Fruit fly (Drosophila melanogaster) whole organism, embryonic: ENCODE measurements around the gene bor.

ENCODE experiments used
- CG10543 ChIP-seq: fragments of 200-800 bp; sonication (Bioruptor generic); optimal IDR thresholded peaks from 3 replicates; lab custom pipeline; 2017; ENCODE audit warnings: missing biosample characterization, mild to moderate bottlenecking, missing genetic modification characterization, moderate library complexity
- CG10979 ChIP-seq: fragments of 200-800 bp; sonication (Bioruptor generic); optimal IDR thresholded peaks from 2 replicates; lab custom pipeline; 2018; ENCODE audit warnings: missing biosample characterization, mild to moderate bottlenecking, missing genetic modification characterization, moderate library complexity
- CG12155 ChIP-seq: fragments of 200-800 bp; sonication (Bioruptor generic); optimal IDR thresholded peaks from 3 replicates; lab custom pipeline; 2016; ENCODE audit warnings: missing biosample characterization, missing genetic modification characterization
- CG12219 ChIP-seq: fragments of 200-800 bp; sonication (Bioruptor generic); optimal IDR thresholded peaks from 3 replicates; lab custom pipeline; 2018; ENCODE audit warnings: missing biosample characterization, mild to moderate bottlenecking, missing genetic modification characterization
- CG12391 ChIP-seq: fragments of 200-800 bp; sonication (Bioruptor generic); optimal IDR thresholded peaks from 3 replicates; lab custom pipeline; 2018; ENCODE audit warnings: missing biosample characterization, mild to moderate bottlenecking, missing genetic modification characterization, moderate library complexity
- CG12769 ChIP-seq: fragments of 200-800 bp; sonication (Bioruptor generic); optimal IDR thresholded peaks from 2 replicates; lab custom pipeline; 2019; ENCODE audit warnings: missing biosample characterization, mild to moderate bottlenecking, missing genetic modification characterization, moderate library complexity
- CG13287 ChIP-seq: fragments of 200-800 bp; sonication (Bioruptor generic); IDR thresholded peaks from 2 replicates; pipeline ENCODE4 v1.3.6; 2022; ENCODE audit warnings: missing biosample characterization, missing genetic modification characterization; ENCODE audit not compliant: partially characterized antibody
- CG15073 ChIP-seq: fragments of 200-800 bp; sonication (Bioruptor generic); optimal IDR thresholded peaks from 2 replicates; lab custom pipeline; 2016; ENCODE audit warnings: missing biosample characterization, missing genetic modification characterization
- CG17361 ChIP-seq: fragments of 200-800 bp; sonication (Bioruptor generic); IDR thresholded peaks from 3 replicates; pipeline ENCODE4 v1.3.6; 2022; ENCODE audit warnings: missing biosample characterization, missing genetic modification characterization
- CG18476 ChIP-seq: fragments of 200-800 bp; sonication (Bioruptor generic); optimal IDR thresholded peaks from 2 replicates; lab custom pipeline; 2016; ENCODE audit warnings: missing biosample characterization, mild to moderate bottlenecking, missing genetic modification characterization
- CG30431 ChIP-seq: fragments of 200-800 bp; sonication (Bioruptor generic); optimal IDR thresholded peaks from 2 replicates; lab custom pipeline; 2017; ENCODE audit warnings: missing biosample characterization, missing genetic modification characterization
- CG3281 ChIP-seq: fragments of 200-800 bp; sonication (Bioruptor generic); optimal IDR thresholded peaks from 3 replicates; lab custom pipeline; 2017; ENCODE audit warnings: missing biosample characterization, mild to moderate bottlenecking, missing genetic modification characterization
- CG34422 ChIP-seq: fragments of 200-800 bp; sonication (Bioruptor generic); IDR thresholded peaks from 3 replicates; pipeline ENCODE4 v1.3.6; 2022; ENCODE audit warnings: missing biosample characterization, missing genetic modification characterization
- CG7556 ChIP-seq: fragments of 200-800 bp; sonication (Bioruptor generic); optimal IDR thresholded peaks from 2 replicates; lab custom pipeline; 2017; ENCODE audit warnings: missing biosample characterization, mild to moderate bottlenecking, missing genetic modification characterization
- CG7786 ChIP-seq: fragments of 200-800 bp; sonication (Bioruptor generic); optimal IDR thresholded peaks from 2 replicates; lab custom pipeline; 2016; ENCODE audit warnings: missing biosample characterization, missing genetic modification characterization
- CG7928 ChIP-seq: fragments of 200-800 bp; sonication (Bioruptor generic); optimal IDR thresholded peaks from 2 replicates; lab custom pipeline; 2017; ENCODE audit warnings: missing biosample characterization, mild to moderate bottlenecking, missing genetic modification characterization
- CG8089 ChIP-seq: fragments of 200-800 bp; sonication (Bioruptor generic); optimal IDR thresholded peaks from 3 replicates; lab custom pipeline; 2016; ENCODE audit warnings: missing biosample characterization, missing genetic modification characterization
- CG9797 ChIP-seq: fragments of 200-800 bp; sonication (Bioruptor generic); optimal IDR thresholded peaks from 3 replicates; lab custom pipeline; 2018; ENCODE audit warnings: missing biosample characterization, mild to moderate bottlenecking, missing genetic modification characterization
- D19A ChIP-seq: fragments of 200-800 bp; optimal IDR thresholded peaks from 3 replicates; lab custom pipeline; 2019; ENCODE audit warnings: missing biosample characterization, mild to moderate bottlenecking, missing genetic modification characterization, moderate library complexity
- Doc3 ChIP-seq: fragments of 200-800 bp; sonication (Bioruptor generic); IDR thresholded peaks from 3 replicates; pipeline ENCODE4 v1.3.6; 2022; ENCODE audit warnings: missing biosample characterization, missing genetic modification characterization; ENCODE audit not compliant: partially characterized antibody
- GATAe ChIP-seq: fragments of 200-800 bp; sonication (Bioruptor generic); conservative IDR thresholded peaks from 2 replicates; pipeline ENCODE4 v1.3.6; 2022; ENCODE audit warnings: missing biosample characterization, missing genetic modification characterization
- Hey ChIP-seq: fragments of 200-800 bp; sonication (Bioruptor generic); optimal IDR thresholded peaks from 3 replicates; lab custom pipeline; 2018; ENCODE audit warnings: missing biosample characterization, mild to moderate bottlenecking, missing genetic modification characterization
- Hmr ChIP-seq: fragments of 200-800 bp; sonication (Bioruptor generic); optimal IDR thresholded peaks from 3 replicates; lab custom pipeline; 2017; ENCODE audit warnings: mild to moderate bottlenecking, missing biosample characterization, missing genetic modification reagents, missing genetic modification characterization
- Hmx ChIP-seq: fragments of 200-800 bp; sonication (Bioruptor generic); optimal IDR thresholded peaks from 2 replicates; lab custom pipeline; 2016; ENCODE audit warnings: missing biosample characterization, missing genetic modification characterization
- Hsf ChIP-seq: fragments of 200-800 bp; sonication (Bioruptor generic); optimal IDR thresholded peaks from 3 replicates; lab custom pipeline; 2016; ENCODE audit warnings: missing biosample characterization, missing genetic modification characterization
- MBD-R2 ChIP-seq: fragments of 200-800 bp; sonication (Bioruptor generic); IDR thresholded peaks from 2 replicates; pipeline ENCODE4 v1.3.6; 2022; ENCODE audit warnings: missing biosample characterization, missing genetic modification characterization
- MESR4 ChIP-seq: fragments of 200-800 bp; sonication (Bioruptor generic); optimal IDR thresholded peaks from 2 replicates; lab custom pipeline; 2018; ENCODE audit warnings: missing biosample characterization, mild to moderate bottlenecking, missing genetic modification characterization, moderate library complexity
- NfI ChIP-seq: fragments of 200-800 bp; sonication (Bioruptor generic); optimal IDR thresholded peaks from 3 replicates; lab custom pipeline; 2018; ENCODE audit warnings: missing biosample characterization, mild to moderate bottlenecking, missing genetic modification characterization, moderate library complexity
- Sry-β ChIP-seq: fragments of 200-800 bp; sonication (Bioruptor generic); optimal IDR thresholded peaks from 2 replicates; lab custom pipeline; 2018; ENCODE audit warnings: missing biosample characterization, mild to moderate bottlenecking, missing genetic modification characterization, moderate library complexity
- Sry-δ ChIP-seq: fragments of 200-800 bp; sonication (Bioruptor generic); optimal IDR thresholded peaks from 2 replicates; lab custom pipeline; 2016; ENCODE audit warnings: missing biosample characterization, missing genetic modification characterization
- Vsx1 ChIP-seq: fragments of 200-800 bp; sonication (Bioruptor generic); optimal IDR thresholded peaks from 2 replicates; lab custom pipeline; 2017; ENCODE audit warnings: missing biosample characterization, mild to moderate bottlenecking, missing genetic modification characterization, missing genetic modification reagents
- ap ChIP-seq: fragments of 200-800 bp; sonication (Bioruptor generic); IDR thresholded peaks from 2 replicates; pipeline ENCODE4 v1.3.6; 2022; ENCODE audit warnings: missing biosample characterization, missing genetic modification characterization
- bab2 ChIP-seq: fragments of 200-800 bp; sonication (Bioruptor generic); optimal IDR thresholded peaks from 2 replicates; lab custom pipeline; 2016; ENCODE audit warnings: missing biosample characterization, missing genetic modification characterization
- bcd ChIP-seq: fragments of 200-800 bp; sonication (Bioruptor generic); optimal IDR thresholded peaks from 2 replicates; lab custom pipeline; 2017; ENCODE audit warnings: missing biosample characterization, mild to moderate bottlenecking, missing genetic modification characterization
- cad ChIP-seq: fragments of >200 bp; optimal IDR thresholded peaks from 2 replicates; lab custom pipeline; 2017; ENCODE audit warnings: missing biosample characterization, missing genetic modification characterization
- chm ChIP-seq: fragments of 200-800 bp; sonication (Bioruptor generic); IDR thresholded peaks from 2 replicates; pipeline ENCODE4 v1.3.6; 2022; ENCODE audit warnings: missing biosample characterization, missing genetic modification characterization
- crol ChIP-seq: fragments of 200-800 bp; sonication (Bioruptor generic); IDR thresholded peaks from 2 replicates; pipeline ENCODE4 v1.3.6; 2022; ENCODE audit warnings: missing biosample characterization, missing genetic modification characterization
- gsb-n ChIP-seq: fragments of 200-800 bp; sonication (Bioruptor generic); optimal IDR thresholded peaks from 3 replicates; lab custom pipeline; 2018; ENCODE audit warnings: missing biosample characterization, mild to moderate bottlenecking, missing genetic modification characterization
- onecut ChIP-seq: fragments of 200-800 bp; sonication (Bioruptor generic); IDR thresholded peaks from 2 replicates; pipeline ENCODE4 v1.3.6; 2022; ENCODE audit warnings: missing biosample characterization, missing genetic modification characterization
- pb ChIP-seq: fragments of 200-800 bp; sonication (Bioruptor generic); optimal IDR thresholded peaks from 3 replicates; lab custom pipeline; 2016; ENCODE audit warnings: missing biosample characterization, missing genetic modification characterization
- pnt ChIP-seq: fragments of 200-800 bp; sonication (Bioruptor generic); optimal IDR thresholded peaks from 3 replicates; lab custom pipeline; 2016; ENCODE audit warnings: missing biosample characterization, missing genetic modification characterization
- salm ChIP-seq: fragments of 200-800 bp; sonication (Bioruptor generic); optimal IDR thresholded peaks from 2 replicates; lab custom pipeline; 2018; ENCODE audit warnings: missing biosample characterization, mild to moderate bottlenecking, missing genetic modification characterization
- seq ChIP-seq: fragments of 200-800 bp; sonication (Bioruptor generic); IDR thresholded peaks from 2 replicates; pipeline ENCODE4 v1.3.6; 2022; ENCODE audit warnings: missing biosample characterization, missing genetic modification characterization
- stc ChIP-seq: fragments of 200-800 bp; sonication (Bioruptor generic); IDR thresholded peaks from 2 replicates; pipeline ENCODE4 v1.3.6; 2022; ENCODE audit warnings: missing biosample characterization, missing genetic modification characterization
- tio ChIP-seq: fragments of 200-800 bp; sonication (Bioruptor generic); optimal IDR thresholded peaks from 2 replicates; lab custom pipeline; 2017; ENCODE audit warnings: missing biosample characterization, missing genetic modification characterization, inconsistent platforms
- ttk ChIP-seq: fragments of 200-800 bp; sonication (Bioruptor generic); IDR thresholded peaks from 2 replicates; pipeline ENCODE4 v2.1.2; 2022; ENCODE audit warnings: missing biosample characterization, missing genetic modification characterization
- unpg ChIP-seq: fragments of 200-800 bp; sonication (Bioruptor generic); optimal IDR thresholded peaks from 3 replicates; lab custom pipeline; 2018; ENCODE audit warnings: missing biosample characterization, mild to moderate bottlenecking, missing genetic modification characterization, moderate library complexity
- vfl ChIP-seq: fragments of 200-800 bp; sonication (Bioruptor generic); optimal IDR thresholded peaks from 2 replicates; lab custom pipeline; 2016; ENCODE audit warnings: missing biosample characterization, missing genetic modification characterization
- zen ChIP-seq: fragments of 200-800 bp; sonication (Bioruptor generic); optimal IDR thresholded peaks from 3 replicates; lab custom pipeline; 2018; ENCODE audit warnings: missing biosample characterization, mild to moderate bottlenecking, missing genetic modification characterization, moderate library complexity

The bor gene

dm6 chr3R:16236713-16237641 is 26.9 kb downstream of the bor start (continued):
- TF ChIP-seq CG8089 (GFP tag; lab: Kevin White, UChicago), result peak; percentile 69
- peak; percentile 98 for TF ChIP-seq CG7556 (GFP tag; lab: Kevin White, UChicago)
- peak; percentile 84 for TF ChIP-seq CG15073
- peak; percentile 88 for TF ChIP-seq bab2 (GFP tag; lab: Kevin White, UChicago)
- TF ChIP-seq seq (GFP tag; lab: Robert Waterston, UW), result no peak
- TF ChIP-seq ttk, result no peak
- TF ChIP-seq CG3281 (GFP tag; lab: Kevin White, UChicago), result peak; percentile 98
- peak; percentile 88 for TF ChIP-seq Vsx1
- TF ChIP-seq CG12769 (tag; lab: Kevin White, UChicago), result peak; percentile 99
- peak; percentile 95 for TF ChIP-seq zen
- no peak for TF ChIP-seq stc (GFP tag; lab: Robert Waterston, UW)
- peak; percentile 84 for TF ChIP-seq Hsf (GFP tag; lab: Kevin White, UChicago)
- peak; percentile 97 for TF ChIP-seq NfI
- peak; percentile 94 for TF ChIP-seq onecut (GFP tag; lab: Robert Waterston, UW)
- peak; percentile 99 for TF ChIP-seq CG12391 (tag; lab: Kevin White, UChicago)
- peak; percentile 49 for TF ChIP-seq Hmx
- TF ChIP-seq Doc3 (GFP tag; lab: Robert Waterston, UW), result no peak
- peak; percentile 99 for TF ChIP-seq unpg
- TF ChIP-seq bcd (GFP tag; lab: Kevin White, UChicago), result peak; percentile 97
- no peak for TF ChIP-seq crol (GFP tag; lab: Robert Waterston, UW)
- peak; percentile 98 for TF ChIP-seq Hmr
- peak; percentile 92 for TF ChIP-seq CG30431
- peak; percentile 97 for TF ChIP-seq D19A (tag; lab: Kevin White, UChicago)
- peak; percentile 65 for TF ChIP-seq Sry-β (GFP tag; lab: Kevin White, UChicago)
- no peak for TF ChIP-seq CG34422 (GFP tag; lab: Robert Waterston, UW)
- TF ChIP-seq tio (GFP tag; lab: Kevin White, UChicago), result peak; percentile 96
- TF ChIP-seq pnt (GFP tag; lab: Kevin White, UChicago), result peak; percentile 79
- peak; percentile 59 for TF ChIP-seq pb (GFP tag; lab: Kevin White, UChicago)
- TF ChIP-seq Sry-δ (GFP tag; lab: Kevin White, UChicago), result no peak
- no peak for TF ChIP-seq chm (GFP tag; lab: Robert Waterston, UW)
- peak; percentile 97 for TF ChIP-seq CG10543 (GFP tag; lab: Kevin White, UChicago)
- no peak for TF ChIP-seq ap (GFP tag; lab: Robert Waterston, UW)
- TF ChIP-seq CG12155 (GFP tag; lab: Kevin White, UChicago), result peak; percentile 95
- no peak for TF ChIP-seq CG13287
- TF ChIP-seq CG12219 (GFP tag; lab: Kevin White, UChicago), result peak; percentile 94
- TF ChIP-seq CG17361 (GFP tag; lab: Robert Waterston, UW), result no peak
- TF ChIP-seq CG10979 (tag; lab: Kevin White, UChicago), result peak; percentile 98
- no peak for TF ChIP-seq MBD-R2 (GFP tag; lab: Robert Waterston, UW)
- TF ChIP-seq MESR4 (GFP tag; lab: Kevin White, UChicago), result peak; percentile 40
- TF ChIP-seq vfl (GFP tag; lab: Kevin White, UChicago), result peak; percentile 83
- peak; percentile 99 for TF ChIP-seq gsb-n (tag; lab: Kevin White, UChicago)
- TF ChIP-seq salm (tag; lab: Kevin White, UChicago), result peak; percentile 96
- TF ChIP-seq CG7928 (GFP tag; lab: Kevin White, UChicago), result peak; percentile 73
- peak; percentile 74 for TF ChIP-seq CG7786 (GFP tag; lab: Kevin White, UChicago)
- peak; percentile 88 for TF ChIP-seq CG18476 (GFP tag; lab: Kevin White, UChicago)
- peak; percentile 45 for TF ChIP-seq CG9797
- TF ChIP-seq Hey (tag; lab: Kevin White, UChicago), result peak; percentile 43
- no peak for TF ChIP-seq cad (GFP tag; lab: Kevin White, UChicago)
- no peak for TF ChIP-seq GATAe (GFP tag; lab: Robert Waterston, UW)
